Worm (Caenorhabditis elegans) whole organism, L3 larva: Measurements from ENCODE around the gene sul-2.

Experiments used
- R02D3.7 ChIP-seq: fragments of 150-350 bp; optimal IDR thresholded peaks from 2 replicates; lab custom pipeline; 2014; ENCODE audit warnings: missing biosample characterization, missing genetic modification characterization
- ceh-9 ChIP-seq: sonication (generic microtip); optimal IDR thresholded peaks from 2 replicates; lab custom pipeline; 2018; ENCODE audit warnings: missing biosample characterization, missing genetic modification characterization
- egl-27 ChIP-seq: sonication (generic microtip); optimal IDR thresholded peaks from 4 replicates; lab custom pipeline; 2017; ENCODE audit warnings: missing biosample characterization, missing genetic modification reagents, missing genetic modification characterization
- eor-1 ChIP-seq, 2 experiments: fragments of 150-350 bp; optimal IDR thresholded peaks; 2 replicates each; lab custom pipeline; 2014 to 2018; ENCODE audit warnings: missing biosample characterization in 2 of 2, missing genetic modification characterization in 2 of 2
- hmg-11 ChIP-seq: sonication (generic microtip); optimal IDR thresholded peaks from 2 replicates; lab custom pipeline; 2016; ENCODE audit warnings: missing genetic modification characterization, missing compliant biosample characterization
- lin-15B ChIP-seq: fragments of 150-350 bp; optimal IDR thresholded peaks from 2 replicates; lab custom pipeline; 2014; ENCODE audit warnings: missing biosample characterization, missing genetic modification characterization
- mdl-1 ChIP-seq: fragments of 150-350 bp; optimal IDR thresholded peaks from 2 replicates; lab custom pipeline; 2014; ENCODE audit warnings: missing biosample characterization, missing genetic modification characterization
- nhr-11 ChIP-seq: fragments of 150-350 bp; optimal IDR thresholded peaks from 2 replicates; lab custom pipeline; 2014; ENCODE audit warnings: missing biosample characterization, missing genetic modification characterization
- nhr-237 ChIP-seq: fragments of 150-350 bp; optimal IDR thresholded peaks from 2 replicates; lab custom pipeline; 2014; ENCODE audit warnings: missing biosample characterization, missing genetic modification characterization
- nhr-25 ChIP-seq: sonication (generic microtip); optimal IDR thresholded peaks from 2 replicates; lab custom pipeline; 2017; ENCODE audit warnings: missing biosample characterization, missing genetic modification characterization
- pqm-1 ChIP-seq: fragments of 150-350 bp; optimal IDR thresholded peaks from 2 replicates; lab custom pipeline; 2017; ENCODE audit warnings: missing biosample characterization, missing genetic modification characterization, inconsistent platforms
- sea-2 ChIP-seq: fragments of 150-350 bp; sonication (generic microtip); optimal IDR thresholded peaks from 4 replicates; lab custom pipeline; 2014; ENCODE audit warnings: missing biosample characterization, missing genetic modification reagents, missing genetic modification characterization
- snpc-4 ChIP-seq: fragments of 150-350 bp; optimal IDR thresholded peaks from 2 replicates; lab custom pipeline; 2014; ENCODE audit warnings: missing biosample characterization, missing genetic modification characterization
- tbx-2 ChIP-seq: sonication (generic microtip); optimal IDR thresholded peaks from 2 replicates; lab custom pipeline; 2016; ENCODE audit warnings: mild to moderate bottlenecking, missing genetic modification characterization, missing compliant biosample characterization

DNA sequence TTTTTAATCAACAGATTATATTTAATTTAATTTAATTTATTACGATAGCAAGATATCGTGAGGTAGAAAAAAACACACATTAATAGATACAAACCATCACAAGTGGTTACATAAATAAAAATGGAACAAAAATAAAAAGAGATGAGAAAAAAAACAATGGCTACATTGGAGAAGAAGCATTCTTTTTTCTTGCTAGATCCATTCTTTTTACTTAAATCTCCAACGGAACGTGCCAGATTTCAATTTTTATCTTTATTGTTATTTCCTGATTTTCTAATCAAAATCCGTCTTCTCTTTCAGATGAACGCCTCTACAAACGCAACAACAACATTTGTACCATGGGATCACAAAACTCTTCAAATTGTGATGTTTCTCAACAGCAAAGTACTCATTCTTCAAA is 13.9 kb upstream of the sul-2 start, which contains the start of gene D1014.2:
- TF ChIP-seq hmg-11 (tag; lab: Kevin White, UChicago), result no peak
- TF ChIP-seq lin-15B (tag; lab: Kevin White, UChicago), result no peak
- no peak for TF ChIP-seq sea-2
- no peak for TF ChIP-seq pqm-1 (tag; lab: Kevin White, UChicago)
- no peak for TF ChIP-seq eor-1 (tag; optimal IDR thresholded peaks at IDR 0.05; lab: Kevin White, UChicago)
- TF ChIP-seq ceh-9 (tag; lab: Kevin White, UChicago), result no peak
- TF ChIP-seq nhr-25 (tag; lab: Kevin White, UChicago), result no peak
- no peak for TF ChIP-seq nhr-237 (tag; lab: Kevin White, UChicago)
- TF ChIP-seq snpc-4 (tag; lab: Kevin White, UChicago), result no peak
- no peak for TF ChIP-seq mdl-1 (tag; lab: Kevin White, UChicago)
- TF ChIP-seq tbx-2 (tag; lab: Kevin White, UChicago), result no peak
- TF ChIP-seq egl-27 (tag; lab: Kevin White, UChicago), result no peak
- no peak for TF ChIP-seq R02D3.7 (tag; lab: Kevin White, UChicago)
- TF ChIP-seq nhr-11, result no peak
